Worm (Caenorhabditis elegans) whole organism, L1 larva: ENCODE results near the gene F28F9.2.

Experiments
- C04F5.9 ChIP-seq: sonication (generic microtip); optimal IDR thresholded peaks from 2 replicates; lab custom pipeline; 2016; ENCODE audit warnings: missing genetic modification characterization, missing compliant biosample characterization
- F16B12.6 ChIP-seq: fragments of 150-350 bp; optimal IDR thresholded peaks from 2 replicates; lab custom pipeline; 2014; ENCODE audit warnings: missing biosample characterization, missing genetic modification characterization
- aha-1 ChIP-seq: fragments of 150-350 bp; optimal IDR thresholded peaks from 2 replicates; lab custom pipeline; 2014; ENCODE audit warnings: missing biosample characterization, missing genetic modification characterization
- blmp-1 ChIP-seq: fragments of 150-350 bp; optimal IDR thresholded peaks from 2 replicates; lab custom pipeline; 2014; ENCODE audit warnings: missing biosample characterization, missing genetic modification characterization
- ceh-90 ChIP-seq: sonication (generic microtip); optimal IDR thresholded peaks from 2 replicates; lab custom pipeline; 2016; ENCODE audit warnings: missing genetic modification characterization, missing compliant biosample characterization
- dpl-1 ChIP-seq, 3 experiments: fragments of 150-350 bp in 2 of 3; sonication (generic microtip) in 1 of 3; optimal IDR thresholded peaks; 2 replicates each; lab custom pipeline; 2014 to 2017; ENCODE audit warnings: missing biosample characterization in 3 of 3, missing genetic modification characterization in 3 of 3, missing genetic modification reagents in 3 of 3
- dsc-1 ChIP-seq: sonication (generic microtip); optimal IDR thresholded peaks from 2 replicates; lab custom pipeline; 2016; ENCODE audit warnings: mild to moderate bottlenecking, missing genetic modification characterization, missing compliant biosample characterization
- efl-1 ChIP-seq, 4 experiments: fragments of 150-350 bp; optimal IDR thresholded peaks in 3 of 4; peaks in 1 of 4; 1 replicate in 1 of 4; 2 replicates in 3 of 4; lab custom pipeline; 2014; ENCODE audit warnings: missing biosample characterization in 2 of 4, missing genetic modification characterization in 2 of 4, missing genetic modification reagents in 2 of 4
- efl-3 ChIP-seq: fragments of 200-800 bp; sonication (Bioruptor generic); optimal IDR thresholded peaks from 2 replicates; lab custom pipeline; 2018; ENCODE audit warnings: mild to moderate bottlenecking, missing genetic modification characterization, missing compliant biosample characterization
- elt-2 ChIP-seq: sonication (generic microtip); optimal IDR thresholded peaks from 2 replicates; lab custom pipeline; 2016; ENCODE audit warnings: missing genetic modification characterization, mild to moderate bottlenecking, inconsistent platforms, missing compliant biosample characterization, missing genetic modification reagents
- elt-3 ChIP-seq, 6 experiments: fragments of 150-350 bp in 1 of 6; sonication (generic microtip); optimal IDR thresholded peaks; 2 replicates each; lab custom pipeline; 2017 to 2018; ENCODE audit warnings: missing biosample characterization in 6 of 6, missing genetic modification characterization in 6 of 6, inconsistent platforms in 1 of 6
- ets-5 ChIP-seq: fragments of 200-800 bp; sonication (Bioruptor generic); IDR thresholded peaks from 2 replicates; pipeline ENCODE4 v1.3.6; 2022; ENCODE audit warnings: missing genetic modification characterization, missing compliant biosample characterization
- fkh-4 ChIP-seq: sonication (generic microtip); optimal IDR thresholded peaks from 2 replicates; lab custom pipeline; 2016; ENCODE audit warnings: missing compliant biosample characterization, missing genetic modification characterization, borderline replicate concordance
- fos-1 ChIP-seq: fragments of 150-350 bp; optimal IDR thresholded peaks from 2 replicates; lab custom pipeline; 2014; ENCODE audit warnings: missing biosample characterization, missing genetic modification characterization
- hpl-2 ChIP-seq: fragments of 150-350 bp; optimal IDR thresholded peaks from 2 replicates; lab custom pipeline; 2014; ENCODE audit warnings: missing biosample characterization, missing genetic modification reagents, missing genetic modification characterization
- lin-13 ChIP-seq: fragments of 150-350 bp; optimal IDR thresholded peaks from 2 replicates; lab custom pipeline; 2014; ENCODE audit warnings: missing biosample characterization, missing genetic modification reagents, missing genetic modification characterization
- lin-14 ChIP-seq: fragments of 200-800 bp; sonication (Bioruptor generic); optimal IDR thresholded peaks from 2 replicates; lab custom pipeline; 2018; ENCODE audit warnings: mild to moderate bottlenecking, missing genetic modification characterization, moderate library complexity, missing compliant biosample characterization
- lin-35 ChIP-seq, 2 experiments: fragments of 150-350 bp; optimal IDR thresholded peaks; 2 replicates each; lab custom pipeline; 2014; ENCODE audit warnings: missing biosample characterization in 2 of 2, missing genetic modification characterization in 2 of 2, missing genetic modification reagents in 2 of 2
- lir-3 ChIP-seq: sonication (generic microtip); optimal IDR thresholded peaks from 2 replicates; lab custom pipeline; 2016; ENCODE audit warnings: mild to moderate bottlenecking, missing genetic modification characterization, moderate library complexity, missing compliant biosample characterization; ENCODE audit not compliant: poor library complexity
- lsy-2 ChIP-seq, 2 experiments: fragments of 150-350 bp; optimal IDR thresholded peaks; 2 replicates each; lab custom pipeline; 2014; ENCODE audit warnings: missing biosample characterization in 2 of 2, missing genetic modification characterization in 2 of 2
- mdl-1 ChIP-seq, 2 experiments: fragments of 150-350 bp; optimal IDR thresholded peaks; 2 replicates each; lab custom pipeline; 2014 to 2017; ENCODE audit warnings: missing biosample characterization in 2 of 2, missing genetic modification characterization in 2 of 2, inconsistent platforms in 1 of 2
- nhr-11 ChIP-seq: fragments of 150-350 bp; optimal IDR thresholded peaks from 2 replicates; lab custom pipeline; 2014; ENCODE audit warnings: missing biosample characterization, missing genetic modification characterization
- nhr-20 ChIP-seq: sonication (generic microtip); optimal IDR thresholded peaks from 2 replicates; lab custom pipeline; 2016; ENCODE audit warnings: mild to moderate bottlenecking, missing genetic modification characterization, missing compliant biosample characterization
- nhr-28 ChIP-seq: fragments of 150-350 bp; optimal IDR thresholded peaks from 2 replicates; lab custom pipeline; 2014; ENCODE audit warnings: missing biosample characterization, missing genetic modification characterization
- nhr-84 ChIP-seq: sonication (generic microtip); optimal IDR thresholded peaks from 2 replicates; lab custom pipeline; 2017; ENCODE audit warnings: missing biosample characterization, missing genetic modification characterization
- nhr-85 ChIP-seq: sonication (generic microtip); peaks from one replicate; lab custom pipeline; 2016; ENCODE audit warnings: missing genetic modification characterization, inconsistent platforms, missing compliant biosample characterization
- pax-3 ChIP-seq: fragments of 200-800 bp; sonication (Bioruptor generic); optimal IDR thresholded peaks from 2 replicates; lab custom pipeline; 2018; ENCODE audit warnings: mild to moderate bottlenecking, missing genetic modification characterization, moderate library complexity, missing compliant biosample characterization
- rnt-1 ChIP-seq: sonication (generic microtip); optimal IDR thresholded peaks from 2 replicates; lab custom pipeline; 2016; ENCODE audit warnings: mild to moderate bottlenecking, missing genetic modification characterization, moderate library complexity, missing compliant biosample characterization
- skn-1 ChIP-seq: fragments of 150-350 bp; optimal IDR thresholded peaks from 2 replicates; lab custom pipeline; 2014; ENCODE audit warnings: missing biosample characterization, missing genetic modification characterization
- sptf-1 ChIP-seq: fragments of 150-350 bp; optimal IDR thresholded peaks from 2 replicates; lab custom pipeline; 2014; ENCODE audit warnings: missing biosample characterization, missing genetic modification characterization
- sup-37 ChIP-seq: fragments of 200-800 bp; sonication (Bioruptor generic); optimal IDR thresholded peaks from 2 replicates; lab custom pipeline; 2018; ENCODE audit warnings: mild to moderate bottlenecking, missing genetic modification characterization, missing compliant biosample characterization
- tlp-1 ChIP-seq: fragments of 150-350 bp; optimal IDR thresholded peaks from 2 replicates; lab custom pipeline; 2014; ENCODE audit warnings: missing biosample characterization, missing genetic modification characterization
- vab-15 ChIP-seq: sonication (generic microtip); optimal IDR thresholded peaks from 2 replicates; lab custom pipeline; 2017; ENCODE audit warnings: missing genotype, mild to moderate bottlenecking, missing genetic modification characterization, missing compliant biosample characterization
- xbp-1 ChIP-seq: sonication (generic microtip); optimal IDR thresholded peaks from 2 replicates; lab custom pipeline; 2016; ENCODE audit warnings: missing genetic modification characterization, missing compliant biosample characterization
- ztf-11 ChIP-seq, 2 experiments: sonication (generic microtip); optimal IDR thresholded peaks; 2 replicates each; lab custom pipeline; 2016 to 2017; ENCODE audit warnings: missing genetic modification characterization in 2 of 2, missing biosample characterization in 1 of 2, missing compliant biosample characterization in 1 of 2
- ztf-4 ChIP-seq: fragments of 150-350 bp; optimal IDR thresholded peaks from 2 replicates; lab custom pipeline; 2014; ENCODE audit warnings: missing biosample characterization, missing genetic modification characterization

F28F9.2 gene

DNA sequence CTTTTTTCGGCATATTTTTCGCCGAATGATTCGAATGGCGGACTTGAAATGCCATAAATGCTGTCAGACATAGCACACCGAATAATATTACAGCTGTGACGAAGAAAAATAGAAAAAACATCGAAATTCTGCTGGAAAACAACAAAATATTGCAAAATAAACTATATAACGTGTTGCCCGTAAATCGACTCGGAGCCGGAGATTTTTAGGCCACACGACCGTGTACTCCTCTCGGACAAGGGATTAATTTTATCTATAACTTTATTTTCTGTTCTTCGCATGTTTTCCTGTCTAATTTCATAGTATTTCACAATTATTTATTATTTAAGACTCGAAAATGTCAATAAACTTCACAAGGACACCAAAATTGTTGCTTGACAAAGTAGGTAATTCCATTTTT is 36.3 kb upstream of the F28F9.2 start, which contains the start of the genes algn-14 and M02B7.2 (continued):
- TF ChIP-seq tlp-1 (tag; lab: Kevin White, UChicago) (no peak), lir-3 (tag; lab: Kevin White, UChicago) (peak; percentile 93), hpl-2 (no peak)

DNA sequence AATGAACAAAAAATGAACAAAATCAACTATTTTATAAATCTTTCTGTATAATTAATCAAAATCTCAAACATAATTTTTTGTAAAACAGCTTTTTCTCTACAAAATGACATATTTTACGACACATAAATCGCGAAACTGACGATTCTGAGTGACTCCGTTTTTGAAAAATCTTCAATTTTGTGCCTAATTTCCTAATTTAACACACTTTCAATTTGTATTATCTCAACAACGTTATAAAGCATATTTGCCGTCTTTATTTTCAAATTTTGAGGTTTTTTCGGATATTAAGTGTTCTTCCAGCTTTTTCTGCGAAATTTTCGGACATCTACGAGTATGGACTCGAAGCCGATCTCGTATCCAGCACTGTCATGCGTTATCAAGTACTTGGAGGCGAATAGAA is 34.3 kb upstream of the F28F9.2 start, which contains the start of gene fbxc-47:
TSS of gene fbxc-47 (plus strand) at position 301 of the 400 bp plus-strand sequence.
- no peak for TF ChIP-seq efl-3 (GFP tag; lab: Kevin White, UChicago)
- no peak for TF ChIP-seq xbp-1 (tag; lab: Kevin White, UChicago)
- no peak for TF ChIP-seq ztf-11 (tag; optimal IDR thresholded peaks at IDR 0.05; lab: Kevin White, UChicago)
- TF ChIP-seq skn-1 (tag; lab: Kevin White, UChicago), result no peak
- no peak for TF ChIP-seq dsc-1 (tag; lab: Kevin White, UChicago)
- TF ChIP-seq aha-1 (tag; lab: Kevin White, UChicago), result no peak
- TF ChIP-seq nhr-84 (tag; lab: Kevin White, UChicago), result no peak
- TF ChIP-seq ztf-4, result no peak
- TF ChIP-seq pax-3, result no peak
- no peak for TF ChIP-seq fos-1 (tag; lab: Kevin White, UChicago)
- TF ChIP-seq nhr-11, result no peak
- no peak for TF ChIP-seq ceh-90 (tag; lab: Kevin White, UChicago)
- no peak for TF ChIP-seq nhr-20 (tag; lab: Kevin White, UChicago)
- TF ChIP-seq vab-15 (tag; lab: Kevin White, UChicago), result no peak
- TF ChIP-seq sup-37 (GFP tag; lab: Kevin White, UChicago), result no peak
- no peak for TF ChIP-seq mdl-1 (tag; optimal IDR thresholded peaks at IDR 0.05; lab: Kevin White, UChicago)

DNA sequence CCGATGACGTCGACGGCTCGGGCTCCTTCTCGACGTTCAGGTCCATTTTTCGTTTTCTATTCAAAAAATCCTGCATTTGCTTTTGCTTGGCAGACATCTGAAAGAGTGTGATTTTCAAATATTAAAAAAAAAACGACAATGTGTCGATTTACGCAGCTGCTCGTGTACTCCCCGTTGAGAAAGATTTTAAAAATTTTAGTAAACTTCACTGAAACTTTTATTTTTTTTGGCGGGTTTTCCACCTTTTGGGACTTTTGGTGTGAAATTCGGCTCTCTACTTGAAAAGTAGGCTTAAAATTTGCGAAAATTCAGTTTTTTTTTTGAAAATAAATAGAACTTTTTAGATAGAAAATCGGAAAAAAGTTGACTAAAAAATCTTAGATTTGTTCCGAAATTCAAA is 32.4 kb upstream of the F28F9.2 start, which contains the start of gene M02B7.7:
TSS of gene M02B7.7 (minus strand) at position 101 of the 400 bp plus-strand sequence.
- no peak for TF ChIP-seq C04F5.9 (tag; lab: Kevin White, UChicago)
- TF ChIP-seq efl-1 (optimal IDR thresholded peaks at IDR 0.05; lab: Kevin White, UChicago), result no peak
- peak in 1 of 2 experiments; percentile 52 for TF ChIP-seq efl-1 (GFP tag; optimal IDR thresholded peaks at IDR 0.05 in 1 of 2; lab: Kevin White, UChicago)

DNA sequence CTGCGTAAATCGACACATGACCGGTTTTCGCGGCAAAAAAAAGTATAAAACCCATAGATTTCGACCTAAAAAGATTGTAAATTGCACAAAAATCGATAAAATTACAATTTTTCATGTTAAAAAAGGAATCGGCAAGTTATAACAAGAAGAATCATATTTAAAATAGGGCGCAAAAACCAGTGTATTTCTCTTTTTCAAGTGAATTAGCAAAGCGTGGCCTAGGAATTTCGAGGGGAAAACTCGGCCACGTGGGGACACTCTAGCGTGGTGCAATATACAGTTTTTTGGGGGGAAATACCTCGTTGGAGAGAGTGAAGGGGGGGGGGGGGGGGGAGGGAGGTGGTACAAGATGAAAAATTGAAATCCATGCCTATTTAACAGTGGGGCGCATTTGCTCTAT is 32.0 kb upstream of the F28F9.2 start:
- TF ChIP-seq ets-5 (GFP tag; lab: Robert Waterston, UW), result no peak
- TF ChIP-seq rnt-1 (tag; lab: Kevin White, UChicago), result peak; percentile 76
- no peak for TF ChIP-seq nhr-28 (tag; lab: Kevin White, UChicago)
- peak in 1 of 2 experiments; percentile 9 for TF ChIP-seq efl-1 (optimal IDR thresholded peaks at IDR 0.05; lab: Kevin White, UChicago)
- no peak for TF ChIP-seq efl-1 (GFP tag; optimal IDR thresholded peaks at IDR 0.05 in 1 of 2; lab: Kevin White, UChicago)
- peak; percentile 24 for TF ChIP-seq fkh-4
- TF ChIP-seq lin-35 (GFP tag; optimal IDR thresholded peaks at IDR 0.05; lab: Kevin White, UChicago), result no peak
- peak; percentile 74 for TF ChIP-seq nhr-85 (tag; lab: Kevin White, UChicago)
- peak; percentile 65 for TF ChIP-seq ceh-90 (tag; lab: Kevin White, UChicago)
- TF ChIP-seq, all 84 proteins: peak for 5

DNA sequence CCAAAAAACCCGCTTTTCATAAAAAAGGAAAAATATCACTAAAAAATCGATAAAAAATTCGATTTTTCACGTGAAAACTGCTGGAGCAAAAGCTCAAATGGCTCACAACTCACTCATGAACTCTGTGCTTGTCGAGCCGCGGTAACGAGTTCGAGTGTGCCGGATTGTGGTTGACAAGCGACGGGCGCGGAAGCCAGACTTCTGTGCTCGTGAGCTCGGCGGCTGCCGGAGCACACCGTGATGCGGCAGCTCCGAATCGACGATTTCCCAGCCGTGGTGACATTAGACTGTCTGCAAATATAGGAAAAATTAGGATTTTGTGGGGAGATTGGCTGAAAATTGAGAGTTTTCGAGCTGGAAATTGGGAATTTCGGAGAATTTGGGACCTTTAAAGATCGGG is 26.7 kb upstream of the F28F9.2 start:
- TF ChIP-seq ztf-11 (tag; optimal IDR thresholded peaks at IDR 0.05; lab: Kevin White, UChicago), result no peak
- no peak for TF ChIP-seq efl-1 (optimal IDR thresholded peaks at IDR 0.05; lab: Kevin White, UChicago)
- peak in 1 of 2 experiments; percentile 70 for TF ChIP-seq efl-1 (GFP tag; optimal IDR thresholded peaks at IDR 0.05 in 1 of 2; lab: Kevin White, UChicago)

DNA sequence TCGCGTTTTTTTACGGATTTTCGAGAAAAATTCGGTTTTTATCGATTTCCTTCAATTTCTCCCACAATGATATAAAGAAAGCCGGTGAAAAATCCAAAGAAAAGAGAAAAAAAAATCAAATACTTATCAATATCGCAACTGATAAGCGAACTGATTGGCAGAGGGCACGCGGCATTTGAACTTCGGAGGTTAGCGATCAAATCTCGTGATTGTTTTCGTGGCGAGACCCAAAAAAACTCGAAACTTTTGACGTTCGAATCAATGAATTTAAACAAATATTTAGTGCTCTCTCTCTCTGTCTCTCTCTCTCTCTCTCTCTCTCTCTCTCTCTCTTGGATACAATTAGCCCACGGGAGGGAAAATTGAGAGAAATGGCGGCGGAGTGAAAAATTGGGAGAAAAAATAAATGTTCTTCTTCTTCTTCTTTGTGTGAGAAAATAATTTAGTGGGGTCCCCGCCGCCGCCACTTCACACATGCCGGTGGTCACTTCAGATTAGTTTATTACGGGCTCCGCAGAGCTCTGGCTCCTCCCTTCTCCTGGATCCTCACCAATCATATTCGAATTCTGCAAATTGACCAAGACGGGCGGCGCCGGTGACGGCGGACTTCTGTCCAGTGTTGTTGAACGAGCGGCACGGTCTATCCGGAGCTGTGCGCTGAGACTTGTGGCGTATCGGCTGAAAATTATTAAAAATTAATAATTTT is 24.8 kb upstream of the F28F9.2 start:
- peak; percentile 33 for TF ChIP-seq lin-14
- no peak for TF ChIP-seq lin-13 (GFP tag; lab: Kevin White, UChicago)
- TF ChIP-seq F16B12.6, result no peak
- peak; percentile 25 for TF ChIP-seq dsc-1 (tag; lab: Kevin White, UChicago)
- peak in 1 of 2 experiments; percentile 23 for TF ChIP-seq lsy-2 (tag; optimal IDR thresholded peaks at IDR 0.05; lab: Kevin White, UChicago)
- peak in 1 of 2 experiments; percentile 41 for TF ChIP-seq mdl-1 (tag; optimal IDR thresholded peaks at IDR 0.05; lab: Kevin White, UChicago)
- TF ChIP-seq lin-35 (GFP tag; optimal IDR thresholded peaks at IDR 0.05; lab: Kevin White, UChicago), result peak in 1 of 2 experiments; percentile 47
- TF ChIP-seq sptf-1 (tag; lab: Kevin White, UChicago), result no peak
- TF ChIP-seq dpl-1 (GFP tag; optimal IDR thresholded peaks at IDR 0.05; lab: Kevin White, UChicago), result peak in 1 of 3 experiments; percentile 7
- no peak for TF ChIP-seq efl-1 (optimal IDR thresholded peaks at IDR 0.05; lab: Kevin White, UChicago)
- peak in 1 of 2 experiments; percentile 43 for TF ChIP-seq efl-1 (GFP tag; optimal IDR thresholded peaks at IDR 0.05 in 1 of 2; lab: Kevin White, UChicago)
- TF ChIP-seq blmp-1 (tag; lab: Kevin White, UChicago), result peak; percentile 35
- TF ChIP-seq elt-3 (tag; optimal IDR thresholded peaks at IDR 0.05; lab: Kevin White, UChicago), result peak in 1 of 6 experiments; percentile 39
- peak; percentile 44 for TF ChIP-seq elt-2 (tag; lab: Kevin White, UChicago)
- TF ChIP-seq, all 84 proteins: peak for 10
